Fruit fly (Drosophila melanogaster) whole organism, embryonic: ENCODE measurements around the gene CG14958.

Source experiments
- CG10147 ChIP-seq: fragments of 200-800 bp; sonication (Bioruptor generic); optimal IDR thresholded peaks from 2 replicates; lab custom pipeline; 2019; ENCODE audit warnings: missing biosample characterization, mild to moderate bottlenecking, missing genetic modification characterization, moderate library complexity
- CG10366 ChIP-seq: fragments of 200-800 bp; sonication (Bioruptor generic); IDR thresholded peaks from 2 replicates; pipeline ENCODE4 v1.3.6; 2022; ENCODE audit warnings: missing biosample characterization, missing genetic modification characterization
- CG10654 ChIP-seq: fragments of 200-800 bp; sonication (Bioruptor generic); optimal IDR thresholded peaks from 2 replicates; lab custom pipeline; 2016; ENCODE audit warnings: missing biosample characterization, missing genetic modification characterization
- CG13287 ChIP-seq: fragments of 200-800 bp; sonication (Bioruptor generic); IDR thresholded peaks from 2 replicates; pipeline ENCODE4 v1.3.6; 2022; ENCODE audit warnings: missing biosample characterization, missing genetic modification characterization; ENCODE audit not compliant: partially characterized antibody
- CG13296 ChIP-seq: fragments of 200-800 bp; sonication (Bioruptor generic); optimal IDR thresholded peaks from 3 replicates; lab custom pipeline; 2018; ENCODE audit warnings: missing biosample characterization, mild to moderate bottlenecking, missing genetic modification characterization
- CG14860 ChIP-seq: fragments of 200-800 bp; sonication (Bioruptor generic); IDR thresholded peaks from 3 replicates; pipeline ENCODE4 v1.3.6; 2022; ENCODE audit warnings: missing biosample characterization, missing genetic modification characterization; ENCODE audit not compliant: partially characterized antibody
- CG15696 ChIP-seq: fragments of 200-800 bp; sonication (Bioruptor generic); optimal IDR thresholded peaks from 2 replicates; lab custom pipeline; 2019; ENCODE audit warnings: missing biosample characterization, mild to moderate bottlenecking, missing genetic modification characterization, moderate library complexity
- CG1603 ChIP-seq: fragments of 200-800 bp; sonication (Bioruptor generic); optimal IDR thresholded peaks from 2 replicates; lab custom pipeline; 2019; ENCODE audit warnings: missing biosample characterization, mild to moderate bottlenecking, missing genetic modification characterization, moderate library complexity
- CG17328 ChIP-seq: fragments of 200-800 bp; sonication (Bioruptor generic); IDR thresholded peaks from 2 replicates; pipeline ENCODE4 v1.3.6; 2022; ENCODE audit warnings: missing biosample characterization, missing genetic modification characterization
- CG17912 ChIP-seq: fragments of 200-800 bp; sonication (Bioruptor generic); optimal IDR thresholded peaks from 2 replicates; lab custom pipeline; 2018; ENCODE audit warnings: missing biosample characterization, mild to moderate bottlenecking, missing genetic modification characterization
- CG1792 ChIP-seq: fragments of 200-800 bp; sonication (Bioruptor generic); optimal IDR thresholded peaks from 2 replicates; lab custom pipeline; 2016; ENCODE audit warnings: missing biosample characterization, missing genetic modification characterization
- CG1832 ChIP-seq: fragments of 200-800 bp; sonication (Bioruptor generic); optimal IDR thresholded peaks from 2 replicates; lab custom pipeline; 2017; ENCODE audit warnings: missing biosample characterization, mild to moderate bottlenecking, missing genetic modification characterization, inconsistent platforms
- CG18764 ChIP-seq: fragments of 200-800 bp; sonication (Bioruptor generic); optimal IDR thresholded peaks from 3 replicates; lab custom pipeline; 2016; ENCODE audit warnings: missing biosample characterization, missing genetic modification characterization
- CG2116 ChIP-seq: fragments of 200-800 bp; sonication (Bioruptor generic); optimal IDR thresholded peaks from 3 replicates; lab custom pipeline; 2018; ENCODE audit warnings: missing biosample characterization, mild to moderate bottlenecking, missing genetic modification characterization
- CG2199 ChIP-seq: fragments of 200-800 bp; sonication (Bioruptor generic); IDR thresholded peaks from 3 replicates; pipeline ENCODE4 v1.3.6; 2022; ENCODE audit warnings: missing biosample characterization, missing genetic modification characterization
- CG2712 ChIP-seq: fragments of 200-800 bp; optimal IDR thresholded peaks from 3 replicates; lab custom pipeline; 2019; ENCODE audit warnings: missing biosample characterization, mild to moderate bottlenecking, missing genetic modification characterization, moderate library complexity
- CG33557 ChIP-seq: fragments of 200-800 bp; sonication (Bioruptor generic); optimal IDR thresholded peaks from 2 replicates; lab custom pipeline; 2019; ENCODE audit warnings: missing biosample characterization, mild to moderate bottlenecking, missing genetic modification characterization, moderate library complexity
- CG3726 ChIP-seq: fragments of 200-800 bp; sonication (Bioruptor generic); IDR thresholded peaks from 3 replicates; pipeline ENCODE4, ENCODE4 v1.3.6; 2022; ENCODE audit warnings: missing biosample characterization, missing genetic modification characterization
- CG3995 ChIP-seq: fragments of 200-800 bp; sonication (Bioruptor generic); optimal IDR thresholded peaks from 3 replicates; lab custom pipeline; 2016; ENCODE audit warnings: missing biosample characterization, missing genetic modification characterization
- CG4424 ChIP-seq: fragments of 200-800 bp; sonication (Bioruptor generic); optimal IDR thresholded peaks from 3 replicates; lab custom pipeline; 2016; ENCODE audit warnings: missing biosample characterization, missing genetic modification characterization
- CG7372 ChIP-seq: fragments of 200-800 bp; sonication (Bioruptor generic); IDR thresholded peaks from 2 replicates; pipeline ENCODE4 v1.3.6; 2022; ENCODE audit warnings: missing biosample characterization, missing genetic modification characterization
- Deaf1 ChIP-seq: fragments of 200-800 bp; optimal IDR thresholded peaks from 3 replicates; lab custom pipeline; 2019; ENCODE audit warnings: missing biosample characterization, mild to moderate bottlenecking, missing genetic modification characterization, moderate library complexity
- Dip2 ChIP-seq: fragments of 200-800 bp; sonication (Bioruptor generic); IDR thresholded peaks from 2 replicates; pipeline ENCODE4 v1.3.6; 2022; ENCODE audit warnings: missing biosample characterization, missing genetic modification characterization
- Dip3 ChIP-seq: fragments of 200-800 bp; sonication (Bioruptor generic); optimal IDR thresholded peaks from 3 replicates; lab custom pipeline; 2016; ENCODE audit warnings: missing biosample characterization, missing genetic modification characterization
- HLH54F ChIP-seq: fragments of 200-800 bp; sonication (Bioruptor generic); optimal IDR thresholded peaks from 3 replicates; lab custom pipeline; 2016; ENCODE audit warnings: missing biosample characterization, missing genetic modification characterization
- Hr39 ChIP-seq: fragments of >200 bp; optimal IDR thresholded peaks from 2 replicates; lab custom pipeline; 2017
- MTF-1 ChIP-seq: fragments of 200-800 bp; sonication (Bioruptor generic); optimal IDR thresholded peaks from 2 replicates; lab custom pipeline; 2018; ENCODE audit warnings: missing biosample characterization, mild to moderate bottlenecking, missing genetic modification characterization, borderline replicate concordance
- Ravus ChIP-seq: fragments of 200-800 bp; sonication (Bioruptor generic); IDR thresholded peaks from 2 replicates; pipeline ENCODE4 v1.3.6; 2022; ENCODE audit warnings: missing biosample characterization, missing genetic modification characterization
- Rx ChIP-seq: fragments of 200-800 bp; sonication (Bioruptor generic); IDR thresholded peaks from 2 replicates; pipeline ENCODE4 v1.3.6; 2022; ENCODE audit warnings: missing biosample characterization, missing genetic modification characterization
- Six4 ChIP-seq: fragments of 200-800 bp; sonication (Bioruptor generic); optimal IDR thresholded peaks from 2 replicates; lab custom pipeline; 2016; ENCODE audit warnings: missing biosample characterization, missing genetic modification characterization
- amos ChIP-seq: fragments of 200-800 bp; sonication (Bioruptor generic); IDR thresholded peaks from 2 replicates; pipeline ENCODE4 v1.3.6; 2022; ENCODE audit warnings: missing biosample characterization, missing genetic modification characterization; ENCODE audit not compliant: partially characterized antibody
- cad ChIP-seq: fragments of >200 bp; optimal IDR thresholded peaks from 2 replicates; lab custom pipeline; 2017; ENCODE audit warnings: missing biosample characterization, missing genetic modification characterization
- fru ChIP-seq: fragments of >200 bp; optimal IDR thresholded peaks from 2 replicates; lab custom pipeline; 2017
- gce ChIP-seq: fragments of 200-800 bp; sonication (Bioruptor generic); IDR thresholded peaks from 3 replicates; pipeline ENCODE4 v1.3.6; 2022; ENCODE audit warnings: missing biosample characterization, missing genetic modification characterization
- grau ChIP-seq: fragments of 200-800 bp; optimal IDR thresholded peaks from 3 replicates; lab custom pipeline; 2019; ENCODE audit warnings: missing biosample characterization, mild to moderate bottlenecking, missing genetic modification characterization, moderate library complexity
- grn ChIP-seq: fragments of 200-800 bp; sonication (Bioruptor generic); optimal IDR thresholded peaks from 3 replicates; lab custom pipeline; 2017; ENCODE audit warnings: missing biosample characterization, missing genetic modification characterization
- hkb ChIP-seq, 2 experiments: fragments of 200-800 bp in 1 of 2; fragments of >200 bp in 1 of 2; sonication (Bioruptor generic) in 1 of 2; IDR thresholded peaks in 1 of 2; optimal IDR thresholded peaks in 1 of 2; 2 replicates each; pipeline versions ENCODE4 v1.3.6 to Lab custom; 2017 to 2022; ENCODE audit warnings: missing biosample characterization in 1 of 2, missing genetic modification characterization in 1 of 2
- ind ChIP-seq: fragments of 200-800 bp; sonication (Bioruptor generic); optimal IDR thresholded peaks from 3 replicates; lab custom pipeline; 2016; ENCODE audit warnings: missing biosample characterization, missing genetic modification characterization
- kay ChIP-seq: fragments of 200-800 bp; sonication (Bioruptor generic); optimal IDR thresholded peaks from 2 replicates; lab custom pipeline; 2016; ENCODE audit warnings: missing biosample characterization, missing genetic modification characterization
- lab ChIP-seq: fragments of 200-800 bp; sonication (Bioruptor generic); optimal IDR thresholded peaks from 3 replicates; lab custom pipeline; 2017; ENCODE audit warnings: missing biosample characterization, missing genetic modification characterization, mild to moderate bottlenecking, moderate library complexity, missing genetic modification reagents
- mam ChIP-seq: fragments of 200-800 bp; sonication (Bioruptor generic); optimal IDR thresholded peaks from 3 replicates; lab custom pipeline; 2016; ENCODE audit warnings: missing biosample characterization, missing genetic modification characterization
- peb ChIP-seq: fragments of 200-800 bp; sonication (Bioruptor generic); IDR thresholded peaks from 2 replicates; pipeline ENCODE4 v1.3.6; 2022; ENCODE audit warnings: missing biosample characterization, missing genetic modification characterization
- phol ChIP-seq: fragments of 200-800 bp; sonication (Bioruptor generic); optimal IDR thresholded peaks from 3 replicates; lab custom pipeline; 2018; ENCODE audit warnings: missing biosample characterization, mild to moderate bottlenecking, missing genetic modification characterization, moderate library complexity
- pum ChIP-seq: fragments of 200-800 bp; sonication (Bioruptor generic); optimal IDR thresholded peaks from 2 replicates; lab custom pipeline; 2016; ENCODE audit warnings: missing biosample characterization, missing genetic modification characterization
- pzg ChIP-seq: fragments of 200-800 bp; sonication (Bioruptor generic); optimal IDR thresholded peaks from 3 replicates; lab custom pipeline; 2018; ENCODE audit warnings: missing biosample characterization, mild to moderate bottlenecking, missing genetic modification characterization, moderate library complexity
- schlank ChIP-seq: fragments of 200-800 bp; sonication (Bioruptor generic); optimal IDR thresholded peaks from 2 replicates; lab custom pipeline; 2018; ENCODE audit warnings: missing biosample characterization, mild to moderate bottlenecking, missing genetic modification characterization
- slou ChIP-seq: fragments of 200-800 bp; sonication (Bioruptor generic); optimal IDR thresholded peaks from 3 replicates; lab custom pipeline; 2016; ENCODE audit warnings: missing biosample characterization, missing genetic modification characterization
- sqz ChIP-seq: fragments of 200-800 bp; sonication (Bioruptor generic); optimal IDR thresholded peaks from 3 replicates; lab custom pipeline; 2018; ENCODE audit warnings: missing biosample characterization, mild to moderate bottlenecking, missing genetic modification characterization
- unc-4 ChIP-seq: fragments of 200-800 bp; sonication (Bioruptor generic); IDR thresholded peaks from 2 replicates; pipeline ENCODE4 v1.3.6; 2022; ENCODE audit warnings: missing biosample characterization, missing genetic modification characterization; ENCODE audit not compliant: partially characterized antibody
- wek ChIP-seq: fragments of 200-800 bp; sonication (Bioruptor generic); optimal IDR thresholded peaks from 3 replicates; lab custom pipeline; 2018; ENCODE audit warnings: missing biosample characterization, mild to moderate bottlenecking, missing genetic modification characterization, moderate library complexity
- zen2 ChIP-seq: fragments of 200-800 bp; sonication (Bioruptor generic); IDR thresholded peaks from 3 replicates; pipeline ENCODE4 v1.3.6; 2022; ENCODE audit warnings: missing biosample characterization, missing genetic modification characterization; ENCODE audit not compliant: partially characterized antibody

CG14958 gene

dm6 chr3L:3192333-3192894, 2.6 kb downstream of the CG14958 start, which contains the start of gene CG14965 (continued):
- TF ChIP-seq CG17912 (GFP tag; lab: Kevin White, UChicago) (no peak), MTF-1 (GFP tag; lab: Kevin White, UChicago) (no peak), CG33557 (GFP tag; lab: Kevin White, UChicago) (no peak), CG1832 (GFP tag; lab: Kevin White, UChicago) (no peak), CG17328 (no peak), CG3995 (GFP tag; lab: Kevin White, UChicago) (no peak), CG10147 (GFP tag; lab: Kevin White, UChicago) (no peak), CG2116 (GFP tag; lab: Kevin White, UChicago) (peak; percentile 80), Rx (no peak), Dip2 (GFP tag; lab: Robert Waterston, UW) (no peak), cad (GFP tag; lab: Kevin White, UChicago) (no peak), Deaf1 (tag; lab: Kevin White, UChicago) (no peak), peb (no peak), Six4 (GFP tag; lab: Kevin White, UChicago) (no peak), CG3726 (GFP tag; lab: Robert Waterston, UW) (no peak), hkb (optimal IDR thresholded peaks at IDR 0.05; lab: Kevin White, UChicago) (peak; percentile 34), hkb (GFP tag; IDR thresholded peaks at IDR 0.05; lab: Robert Waterston, UW) (no peak), unc-4 (peak; percentile 95), kay (no peak), grn (no peak), CG18764 (GFP tag; lab: Kevin White, UChicago) (no peak), amos (peak; percentile 87), CG2199 (GFP tag; lab: Robert Waterston, UW) (no peak), HLH54F (no peak), mam (GFP tag; lab: Kevin White, UChicago) (peak; percentile 13), phol (tag; lab: Kevin White, UChicago) (no peak), Dip3 (GFP tag; lab: Kevin White, UChicago) (no peak), slou (no peak), CG14860 (GFP tag; lab: Robert Waterston, UW) (peak; percentile 87), CG2712 (tag; lab: Kevin White, UChicago) (no peak), CG10366 (GFP tag; lab: Robert Waterston, UW) (no peak), schlank (tag; lab: Kevin White, UChicago) (no peak), CG4424 (GFP tag; lab: Kevin White, UChicago) (no peak), Hr39 (lab: Kevin White, UChicago) (no peak), CG13287 (GFP tag; lab: Robert Waterston, UW) (peak; percentile 94), Ravus (GFP tag; lab: Robert Waterston, UW) (no peak), CG1603 (tag; lab: Kevin White, UChicago) (no peak), pum (GFP tag; lab: Kevin White, UChicago) (no peak), CG10654 (no peak), lab (no peak), fru (no peak), CG15696 (tag; lab: Kevin White, UChicago) (no peak), gce (GFP tag; lab: Robert Waterston, UW) (no peak), zen2 (peak; percentile 56; the same call in 1 of the 3 replicates), CG1792 (GFP tag; lab: Kevin White, UChicago) (no peak), wek (GFP tag; lab: Kevin White, UChicago) (no peak), grau (tag; lab: Kevin White, UChicago) (no peak), CG13296 (no peak), pzg (GFP tag; lab: Kevin White, UChicago) (peak; percentile 64), sqz (GFP tag; lab: Kevin White, UChicago) (no peak), CG7372 (GFP tag; lab: Robert Waterston, UW) (no peak), ind (GFP tag; lab: Kevin White, UChicago) (no peak)
